Fruit fly (Drosophila melanogaster) whole organism, larva: Measurements from ENCODE around the gene hid.

Experiments used
- noc ChIP-seq: fragments of 200-800 bp; sonication (Bioruptor generic); optimal IDR thresholded peaks from 3 replicates; lab custom pipeline; 2019; ENCODE audit warnings: missing biosample characterization, mild to moderate bottlenecking, missing genetic modification characterization, moderate library complexity

hid gene

dm6 chr3L:18166977-18167528 is 18.4 kb downstream of the hid start:
- TF ChIP-seq noc (tag; lab: Kevin White, UChicago), result no peak

- TF ChIP-seq noc (tag; lab: Kevin White, UChicago), result no peak
These were observed 20.6 kb downstream of the hid start for dm6 chr3L:18164804-18165203.

dm6 chr3L:18163127-18163526 is 22.3 kb downstream of the hid start:
- TF ChIP-seq noc (tag; lab: Kevin White, UChicago), result no peak

dm6 chr3L:18162174-18162690 is 23.2 kb downstream of the hid start, which contains the start of gene CG13699:
TSS of gene CG13699 (minus strand) at chr3L:18162522.
- TF ChIP-seq noc (tag; lab: Kevin White, UChicago), result no peak

dm6 chr3L:18161175-18161574 is 24.3 kb downstream of the hid start:
- no peak for TF ChIP-seq noc (tag; lab: Kevin White, UChicago)

- TF ChIP-seq noc (tag; lab: Kevin White, UChicago), result no peak
These were observed 31.3 kb downstream of the hid start for dm6 chr3L:18154140-18154539.

- TF ChIP-seq noc (tag; lab: Kevin White, UChicago), result peak; percentile 97
These were observed 36.9 kb downstream of the hid start, which contains the start of gene CG7330 for dm6 chr3L:18148418-18148973. TSS of gene CG7330 (plus strand) at chr3L:18148923.

dm6 chr3L:18147596-18147995 is 37.8 kb downstream of the hid start:
- no peak for TF ChIP-seq noc (tag; lab: Kevin White, UChicago)

- TF ChIP-seq noc (tag; lab: Kevin White, UChicago), result no peak
These were observed 38.6 kb downstream of the hid start for dm6 chr3L:18146833-18147232.

- peak; percentile 1 for TF ChIP-seq noc (tag; lab: Kevin White, UChicago)
These were observed 40.8 kb downstream of the hid start for dm6 chr3L:18144620-18145019.

- peak; percentile 26 for TF ChIP-seq noc (tag; lab: Kevin White, UChicago)
These were observed 42.5 kb downstream of the hid start for dm6 chr3L:18142969-18143368.

dm6 chr3L:18139184-18139629 is 46.2 kb downstream of the hid start, which contains the start of gene geko:
TSS of gene geko (plus strand) at chr3L:18139402.
- no peak for TF ChIP-seq noc (tag; lab: Kevin White, UChicago)

- TF ChIP-seq noc (tag; lab: Kevin White, UChicago), result no peak
These were observed 47.2 kb downstream of the hid start for dm6 chr3L:18138280-18138679.

dm6 chr3L:18137197-18137596 is 48.2 kb downstream of the hid start:
- TF ChIP-seq noc (tag; lab: Kevin White, UChicago), result no peak

- no peak for TF ChIP-seq noc (tag; lab: Kevin White, UChicago)
These were observed 52.9 kb downstream of the hid start, which contains the start of gene Cyp312a1 for dm6 chr3L:18132589-18132988. TSS of gene Cyp312a1 (minus strand) at chr3L:18132689.

dm6 chr3L:18124138-18124537 is 61.3 kb downstream of the hid start:
- TF ChIP-seq noc (tag; lab: Kevin White, UChicago), result no peak

- no peak for TF ChIP-seq noc (tag; lab: Kevin White, UChicago)
These were observed 63.6 kb downstream of the hid start, which contains the start of gene CG42853 for dm6 chr3L:18121889-18122288. TSS of gene CG42853 (minus strand) at chr3L:18121989.
